Worm (Caenorhabditis elegans) whole organism, young adult: ENCODE data around the gene K08D12.8.

Experiments
- C17E4.6 ChIP-seq: fragments of 200-800 bp; sonication (Bioruptor generic); IDR thresholded peaks from 2 replicates; pipeline ENCODE4 v1.3.6; 2022; ENCODE audit warnings: missing genetic modification reagents, missing genetic modification characterization, missing compliant biosample characterization
- K11D2.4 ChIP-seq: fragments of 200-800 bp; sonication (Bioruptor generic); IDR thresholded peaks from 2 replicates; pipeline ENCODE4 v1.3.6; 2022; ENCODE audit warnings: missing genetic modification reagents, missing genetic modification characterization, missing compliant biosample characterization
- Y53G8AR.9 ChIP-seq: fragments of 200-800 bp; sonication (Bioruptor generic); conservative IDR thresholded peaks from 2 replicates; pipeline ENCODE4 v1.3.6; 2022; ENCODE audit warnings: missing genetic modification reagents, missing genetic modification characterization, missing compliant biosample characterization
- Y56A3A.18 ChIP-seq: fragments of 200-800 bp; sonication (Bioruptor generic); IDR thresholded peaks from 2 replicates; pipeline ENCODE4 v1.3.6; 2022; ENCODE audit warnings: missing genetic modification reagents, missing genetic modification characterization, missing compliant biosample characterization
- Y95B8A.8 ChIP-seq: fragments of 200-800 bp; sonication (Bioruptor generic); IDR thresholded peaks from 2 replicates; pipeline ENCODE4 v1.3.6; 2022; ENCODE audit warnings: missing genetic modification reagents, missing genetic modification characterization, missing compliant biosample characterization
- aptf-2 ChIP-seq: fragments of 200-800 bp; sonication (Bioruptor generic); conservative IDR thresholded peaks from 2 replicates; pipeline ENCODE4 v1.3.6; 2022; ENCODE audit warnings: missing genetic modification reagents, missing genetic modification characterization, missing compliant biosample characterization
- atf-7 ChIP-seq: sonication (generic microtip); optimal IDR thresholded peaks from 2 replicates; lab custom pipeline; 2017; ENCODE audit warnings: mild to moderate bottlenecking, missing genetic modification characterization, missing compliant biosample characterization
- athp-1 ChIP-seq: sonication (generic microtip); optimal IDR thresholded peaks from 2 replicates; lab custom pipeline; 2017; ENCODE audit warnings: mild to moderate bottlenecking, missing genetic modification characterization, missing compliant biosample characterization
- bed-1 ChIP-seq: fragments of 200-800 bp; sonication (Bioruptor generic); IDR thresholded peaks from 2 replicates; pipeline ENCODE4 v1.3.6; 2022; ENCODE audit warnings: missing genetic modification reagents, missing genetic modification characterization, missing compliant biosample characterization
- bed-2 ChIP-seq: fragments of 200-800 bp; sonication (Bioruptor generic); IDR thresholded peaks from 2 replicates; pipeline ENCODE4 v1.3.6; 2022; ENCODE audit warnings: missing genetic modification reagents, missing genetic modification characterization, missing compliant biosample characterization
- ccch-3 ChIP-seq: fragments of 200-800 bp; sonication (Bioruptor generic); optimal IDR thresholded peaks from 2 replicates; lab custom pipeline; 2018; ENCODE audit warnings: mild to moderate bottlenecking, missing genetic modification characterization, missing compliant biosample characterization
- ceh-27 ChIP-seq: fragments of 200-800 bp; sonication (Bioruptor generic); optimal IDR thresholded peaks from 2 replicates; lab custom pipeline; 2018; ENCODE audit warnings: mild to moderate bottlenecking, missing genetic modification characterization, moderate library complexity, missing compliant biosample characterization
- ceh-58 ChIP-seq: fragments of 200-800 bp; sonication (Bioruptor generic); IDR thresholded peaks from 2 replicates; pipeline ENCODE4 v1.3.6; 2022; ENCODE audit warnings: missing genetic modification characterization, missing compliant biosample characterization
- ceh-91 ChIP-seq: fragments of 200-800 bp; sonication (Bioruptor generic); IDR thresholded peaks from 2 replicates; pipeline ENCODE4 v1.3.6; 2022; ENCODE audit warnings: missing genetic modification reagents, missing genetic modification characterization, missing compliant biosample characterization
- chd-7 ChIP-seq: sonication (generic microtip); optimal IDR thresholded peaks from 2 replicates; lab custom pipeline; 2016; ENCODE audit warnings: mild to moderate bottlenecking, missing genetic modification characterization, moderate library complexity, missing compliant biosample characterization
- dox-1 ChIP-seq: fragments of 200-800 bp; sonication (Bioruptor generic); IDR thresholded peaks from 2 replicates; pipeline ENCODE4 v1.3.6; 2022; ENCODE audit warnings: missing genetic modification reagents, missing genetic modification characterization, missing compliant biosample characterization
- efl-1 ChIP-seq: fragments of 150-350 bp; optimal IDR thresholded peaks from 2 replicates; lab custom pipeline; 2014; ENCODE audit warnings: missing biosample characterization, missing genetic modification reagents, missing genetic modification characterization
- egl-18 ChIP-seq: fragments of 200-800 bp; sonication (Bioruptor generic); IDR thresholded peaks from 2 replicates; pipeline ENCODE4 v1.3.6; 2022; ENCODE audit warnings: missing genetic modification reagents, missing genetic modification characterization, missing compliant biosample characterization
- egrh-3 ChIP-seq: fragments of 200-800 bp; sonication (Bioruptor generic); IDR thresholded peaks from 2 replicates; pipeline ENCODE4 v1.3.6; 2022; ENCODE audit warnings: missing genetic modification reagents, missing genetic modification characterization, missing compliant biosample characterization
- fkh-3 ChIP-seq: sonication (generic microtip); optimal IDR thresholded peaks from 2 replicates; lab custom pipeline; 2016; ENCODE audit warnings: mild to moderate bottlenecking, missing genetic modification characterization, missing compliant biosample characterization
- him-1 ChIP-seq: sonication (generic microtip); optimal IDR thresholded peaks from 2 replicates; lab custom pipeline; 2016; ENCODE audit warnings: missing genotype, missing genetic modification reagents, missing genetic modification characterization, missing compliant biosample characterization
- hlh-26 ChIP-seq: fragments of 200-800 bp; sonication (Bioruptor generic); conservative IDR thresholded peaks from 2 replicates; pipeline ENCODE4 v1.3.6; 2022; ENCODE audit warnings: missing genetic modification reagents, missing genetic modification characterization, missing compliant biosample characterization
- hmg-1.2 ChIP-seq: fragments of 200-800 bp; sonication (Bioruptor generic); IDR thresholded peaks from 2 replicates; pipeline ENCODE4 v1.3.6; 2022; ENCODE audit warnings: missing genetic modification reagents, missing genetic modification characterization, missing compliant biosample characterization
- hrde-1 ChIP-seq: sonication (generic microtip); optimal IDR thresholded peaks from 2 replicates; lab custom pipeline; 2016; ENCODE audit warnings: missing genetic modification characterization, mild to moderate bottlenecking, missing compliant biosample characterization, moderate library complexity, missing genotype, missing genetic modification reagents, borderline replicate concordance
- let-526 ChIP-seq: fragments of 200-800 bp; sonication (Bioruptor generic); IDR thresholded peaks from 2 replicates; pipeline ENCODE4 v1.3.6; 2022; ENCODE audit warnings: missing genetic modification reagents, missing genetic modification characterization, missing compliant biosample characterization
- lin-26 ChIP-seq: fragments of 200-800 bp; sonication (Bioruptor generic); IDR thresholded peaks from 2 replicates; pipeline ENCODE4 v1.3.6; 2022; ENCODE audit warnings: missing genetic modification reagents, missing genetic modification characterization, missing compliant biosample characterization
- lin-40 ChIP-seq: sonication (generic microtip); optimal IDR thresholded peaks from 2 replicates; lab custom pipeline; 2016; ENCODE audit warnings: missing genetic modification characterization, mild to moderate bottlenecking, missing compliant biosample characterization, missing genotype, missing genetic modification reagents
- madf-6 ChIP-seq: fragments of 200-800 bp; sonication (Bioruptor generic); IDR thresholded peaks from 2 replicates; pipeline ENCODE4 v1.3.6; 2022; ENCODE audit warnings: missing genetic modification reagents, missing genetic modification characterization, missing compliant biosample characterization
- mcd-1 ChIP-seq: fragments of 200-800 bp; sonication (Bioruptor generic); IDR thresholded peaks from 2 replicates; pipeline ENCODE4 v1.3.6; 2022; ENCODE audit warnings: missing genetic modification reagents, missing genetic modification characterization, missing compliant biosample characterization
- mel-28 ChIP-seq: sonication (generic microtip); optimal IDR thresholded peaks from 2 replicates; lab custom pipeline; 2016; ENCODE audit warnings: borderline replicate concordance, mild to moderate bottlenecking, missing genetic modification characterization, missing compliant biosample characterization
- nfyb-1 ChIP-seq: fragments of 200-800 bp; sonication (Bioruptor generic); IDR thresholded peaks from 2 replicates; pipeline ENCODE4 v1.3.6; 2022; ENCODE audit warnings: missing genetic modification reagents, missing genetic modification characterization, missing compliant biosample characterization
- nhr-80 ChIP-seq: sonication (generic microtip); optimal IDR thresholded peaks from 2 replicates; lab custom pipeline; 2016; ENCODE audit warnings: missing genetic modification characterization, missing compliant biosample characterization
- repo-1 ChIP-seq: sonication (generic microtip); optimal IDR thresholded peaks from 2 replicates; lab custom pipeline; 2017; ENCODE audit warnings: mild to moderate bottlenecking, missing genetic modification characterization, missing compliant biosample characterization
- snpc-1.3 ChIP-seq: sonication (generic microtip); optimal IDR thresholded peaks from 2 replicates; lab custom pipeline; 2017; ENCODE audit warnings: missing genetic modification characterization, mild to moderate bottlenecking, missing compliant biosample characterization, antibody characterized with exemption, moderate library complexity, missing genotype, missing genetic modification reagents; ENCODE audit not compliant: insufficient read depth
- unc-62 ChIP-seq: fragments of 150-350 bp; optimal IDR thresholded peaks from 2 replicates; lab custom pipeline; 2014; ENCODE audit warnings: missing biosample characterization, missing genetic modification reagents, missing genetic modification characterization
- zfh-2 ChIP-seq: fragments of 200-800 bp; sonication (Bioruptor generic); conservative IDR thresholded peaks from 2 replicates; pipeline ENCODE4 v1.3.6; 2022; ENCODE audit warnings: missing genetic modification reagents, missing genetic modification characterization, missing compliant biosample characterization
- ztf-26 ChIP-seq: sonication (generic microtip); optimal IDR thresholded peaks from 2 replicates; lab custom pipeline; 2017; ENCODE audit warnings: missing genetic modification characterization, missing compliant biosample characterization
- ztf-28 ChIP-seq: fragments of 200-800 bp; sonication (Bioruptor generic); IDR thresholded peaks from 2 replicates; pipeline ENCODE4 v1.3.6; 2022; ENCODE audit warnings: missing genetic modification reagents, missing genetic modification characterization, missing compliant biosample characterization

The K08D12.8 gene

ce11 chrIV:1721610-1722009 lies 4.4 kb upstream of the K08D12.8 start:
- TF ChIP-seq efl-1 (GFP tag; lab: Kevin White, UChicago) (no peak), lin-40 (tag; lab: Kevin White, UChicago) (peak; percentile 79), zfh-2 (GFP tag; lab: Robert Waterston, UW) (peak; percentile 25; the same call in 1 of the 2 replicates), egrh-3 (GFP tag; lab: Robert Waterston, UW) (peak; percentile 88), let-526 (GFP tag; lab: Robert Waterston, UW) (0 out of 2 replicates have a peak, but pooled peaks have one; percentile 7), lin-26 (GFP tag; lab: Robert Waterston, UW) (peak; percentile 66; the same call in 1 of the 2 replicates)

DNA sequence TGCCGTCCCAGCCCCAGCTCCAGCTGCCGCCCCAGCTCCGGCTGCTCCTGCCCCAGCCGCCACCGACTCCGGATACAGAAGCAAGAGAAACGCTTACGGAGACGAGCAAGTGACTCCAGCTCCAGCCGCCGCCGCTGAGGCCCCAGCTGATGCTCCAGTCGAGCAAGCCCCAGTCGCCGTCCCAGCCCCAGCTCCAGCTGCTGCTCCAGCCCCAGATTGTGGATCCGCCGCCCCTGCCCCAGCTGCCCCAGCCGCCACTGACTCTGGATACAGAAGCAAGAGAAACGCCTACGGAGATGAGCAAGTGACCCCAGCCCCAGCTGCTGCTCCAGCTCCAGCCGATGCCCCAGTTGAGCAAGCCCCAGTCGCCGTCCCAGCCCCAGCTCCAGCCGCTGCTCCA lies 3.5 kb upstream of the K08D12.8 start:
- TF ChIP-seq ceh-58 (GFP tag; lab: Robert Waterston, UW) (0 out of 2 replicates have a peak, but pooled peaks have one; percentile 23), egrh-3 (GFP tag; lab: Robert Waterston, UW) (peak; percentile 98), ceh-91 (GFP tag; lab: Robert Waterston, UW) (0 out of 2 replicates have a peak, but pooled peaks have one; percentile 10), bed-1 (GFP tag; lab: Robert Waterston, UW) (0 out of 2 replicates have a peak, but pooled peaks have one; percentile 23), zfh-2 (GFP tag; lab: Robert Waterston, UW) (peak; percentile 70), Y53G8AR.9 (0 out of 2 replicates have a peak, but pooled peaks have one; percentile 19), K11D2.4 (GFP tag; lab: Robert Waterston, UW) (0 out of 2 replicates have a peak, but pooled peaks have one; percentile 19), dox-1 (0 out of 2 replicates have a peak, but pooled peaks have one; percentile 22), mcd-1 (GFP tag; lab: Robert Waterston, UW) (peak; percentile 55), lin-26 (GFP tag; lab: Robert Waterston, UW) (peak; percentile 84)

DNA sequence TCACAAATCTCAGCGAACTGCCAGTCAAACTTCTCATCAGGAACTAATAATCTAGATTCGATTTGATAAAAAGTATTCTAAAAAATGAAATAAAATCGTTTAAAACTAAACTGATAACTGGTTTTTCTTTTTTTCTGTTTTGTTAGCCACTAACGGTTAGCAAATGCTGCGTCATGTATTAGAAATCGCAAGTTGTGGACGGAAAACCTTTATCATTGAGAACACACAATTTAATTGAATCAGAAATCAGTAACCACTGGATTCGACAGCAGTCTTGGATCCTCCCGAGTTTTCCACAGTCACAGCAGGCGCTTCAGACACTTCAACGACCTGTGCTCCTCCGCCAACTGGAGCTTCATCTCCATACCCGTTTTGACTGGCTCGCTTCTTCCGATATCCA lies 3.0 kb upstream of the K08D12.8 start:
- TF ChIP-seq lin-40 (tag; lab: Kevin White, UChicago) (peak; percentile 18), hmg-1.2 (GFP tag; lab: Robert Waterston, UW) (no peak), ztf-26 (tag; lab: Kevin White, UChicago) (peak; percentile 31), Y95B8A.8 (GFP tag; lab: Robert Waterston, UW) (no peak), lin-26 (GFP tag; lab: Robert Waterston, UW) (peak; percentile 10), hlh-26 (no peak), nhr-80 (tag; lab: Kevin White, UChicago) (no peak), fkh-3 (tag; lab: Kevin White, UChicago) (no peak), K11D2.4 (GFP tag; lab: Robert Waterston, UW) (peak; percentile 25; the same call in 1 of the 2 replicates)

DNA sequence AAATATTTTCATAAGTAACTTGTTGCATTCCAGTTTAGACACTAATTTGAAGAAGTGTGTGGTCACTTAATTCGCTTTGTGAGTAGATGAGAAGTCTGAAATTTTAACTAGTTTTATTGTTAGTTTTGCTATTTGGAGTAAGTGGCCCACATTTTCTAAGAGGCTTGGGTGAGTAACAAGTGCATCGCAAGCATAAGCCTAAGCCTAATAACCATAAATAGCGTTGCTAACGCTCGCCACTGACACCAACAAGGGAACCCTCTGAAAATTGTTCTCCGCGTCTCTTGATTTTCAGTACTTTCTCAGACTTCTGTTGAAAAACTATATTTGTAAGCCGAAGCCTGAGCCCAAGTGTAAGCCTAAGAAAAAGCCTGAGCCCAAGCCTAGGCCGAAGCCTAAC lies 1.7 kb upstream of the K08D12.8 start, which contains the start of gene epic-3:
Gene epic-3, minus strand, starts transcription at position 101 of the 400 bp plus-strand sequence.
- TF ChIP-seq repo-1 (tag; lab: Kevin White, UChicago) (no peak), snpc-1.3 (tag; lab: Kevin White, UChicago) (no peak), ceh-27 (GFP tag; lab: Kevin White, UChicago) (no peak), nhr-80 (tag; lab: Kevin White, UChicago) (no peak), hmg-1.2 (GFP tag; lab: Robert Waterston, UW) (no peak)
- TF ChIP-seq, all 124 proteins: peak for 0

- TF ChIP-seq Y56A3A.18 (GFP tag; lab: Robert Waterston, UW) (no peak), madf-6 (GFP tag; lab: Robert Waterston, UW) (peak; percentile 50; the same call in 1 of the 2 replicates), egl-18 (no peak), ccch-3 (no peak), C17E4.6 (0 out of 2 replicates have a peak, but pooled peaks have one; percentile 38), mcd-1 (GFP tag; lab: Robert Waterston, UW) (0 out of 2 replicates have a peak, but pooled peaks have one; percentile 16), aptf-2 (no peak), ztf-28 (GFP tag; lab: Robert Waterston, UW) (no peak), mel-28 (tag; lab: Kevin White, UChicago) (no peak), atf-7 (peak; percentile 37), chd-7 (tag; lab: Kevin White, UChicago) (no peak), athp-1 (peak; percentile 14), repo-1 (tag; lab: Kevin White, UChicago) (no peak), hrde-1 (tag; lab: Kevin White, UChicago) (no peak), unc-62 (GFP tag; lab: Kevin White, UChicago) (no peak), bed-2 (GFP tag; lab: Robert Waterston, UW) (no peak), him-1 (tag; lab: Kevin White, UChicago) (no peak), lin-26 (GFP tag; lab: Robert Waterston, UW) (peak; percentile 31; the same call in 1 of the 2 replicates), nfyb-1 (GFP tag; lab: Robert Waterston, UW) (0 out of 2 replicates have a peak, but pooled peaks have one; percentile 27)
Measured at ce11 chrIV:1727538-1728072, 1.6 kb downstream of the K08D12.8 start.
